Fruit fly (Drosophila melanogaster) whole organism, embryonic: ENCODE results near the gene CG4537.

Experiments
- ATbp ChIP-seq: fragments of 200-800 bp; sonication (Bioruptor generic); optimal IDR thresholded peaks from 2 replicates; lab custom pipeline; 2017; ENCODE audit warnings: missing biosample characterization, mild to moderate bottlenecking, missing genetic modification characterization, missing genetic modification reagents
- Abd-B ChIP-seq: fragments of 200-800 bp; sonication (Bioruptor generic); optimal IDR thresholded peaks from 2 replicates; lab custom pipeline; 2018; ENCODE audit warnings: missing biosample characterization, mild to moderate bottlenecking, missing genetic modification characterization, moderate library complexity
- Asciz ChIP-seq: fragments of 200-800 bp; sonication (Bioruptor generic); optimal IDR thresholded peaks from 2 replicates; lab custom pipeline; 2017; ENCODE audit warnings: missing biosample characterization, mild to moderate bottlenecking, missing genetic modification characterization, missing genetic modification reagents
- Atf6 ChIP-seq: fragments of 200-800 bp; sonication (Bioruptor generic); IDR thresholded peaks from 2 replicates; pipeline ENCODE4 v1.3.6; 2022; ENCODE audit warnings: missing biosample characterization, missing genetic modification characterization
- Awh ChIP-seq: fragments of 200-800 bp; sonication (Bioruptor generic); IDR thresholded peaks from 2 replicates; pipeline ENCODE4, ENCODE4 v1.3.6; 2022; ENCODE audit warnings: missing biosample characterization, missing genetic modification characterization
- Bgb ChIP-seq: fragments of 200-800 bp; sonication (Bioruptor generic); IDR thresholded peaks from 2 replicates; pipeline ENCODE4 v1.3.6; 2022; ENCODE audit warnings: missing biosample characterization, missing genetic modification characterization; ENCODE audit not compliant: partially characterized antibody
- CG10209 ChIP-seq: fragments of 200-800 bp; sonication (Bioruptor generic); optimal IDR thresholded peaks from 3 replicates; lab custom pipeline; 2017; ENCODE audit warnings: missing biosample characterization, mild to moderate bottlenecking, missing genetic modification characterization, missing genetic modification reagents
- CG10321 ChIP-seq: fragments of 200-800 bp; sonication (Bioruptor generic); IDR thresholded peaks from 2 replicates; pipeline ENCODE4 v1.3.6; 2022; ENCODE audit warnings: missing biosample characterization, missing genetic modification characterization
- CG10431 ChIP-seq: fragments of 200-800 bp; sonication (Bioruptor generic); optimal IDR thresholded peaks from 3 replicates; lab custom pipeline; 2018; ENCODE audit warnings: missing biosample characterization, mild to moderate bottlenecking, missing genetic modification characterization
- CG11504 ChIP-seq: fragments of 200-800 bp; sonication (Bioruptor generic); optimal IDR thresholded peaks from 3 replicates; lab custom pipeline; 2019; ENCODE audit warnings: missing biosample characterization, mild to moderate bottlenecking, missing genetic modification characterization, moderate library complexity
- CG12104 ChIP-seq: fragments of 200-800 bp; sonication (Bioruptor generic); optimal IDR thresholded peaks from 3 replicates; lab custom pipeline; 2016; ENCODE audit warnings: missing biosample characterization, missing genetic modification characterization
- CG13296 ChIP-seq: fragments of 200-800 bp; sonication (Bioruptor generic); optimal IDR thresholded peaks from 3 replicates; lab custom pipeline; 2018; ENCODE audit warnings: missing biosample characterization, mild to moderate bottlenecking, missing genetic modification characterization
- CG15696 ChIP-seq: fragments of 200-800 bp; sonication (Bioruptor generic); optimal IDR thresholded peaks from 2 replicates; lab custom pipeline; 2019; ENCODE audit warnings: missing biosample characterization, mild to moderate bottlenecking, missing genetic modification characterization, moderate library complexity
- CG16779 ChIP-seq: fragments of 200-800 bp; sonication (Bioruptor generic); IDR thresholded peaks from 2 replicates; pipeline ENCODE4 v1.3.6; 2022; ENCODE audit warnings: missing biosample characterization, missing genetic modification characterization
- CG18262 ChIP-seq: fragments of 200-800 bp; optimal IDR thresholded peaks from 3 replicates; lab custom pipeline; 2019; ENCODE audit warnings: missing biosample characterization, mild to moderate bottlenecking, missing genetic modification characterization, moderate library complexity
- CG2712 ChIP-seq: fragments of 200-800 bp; optimal IDR thresholded peaks from 3 replicates; lab custom pipeline; 2019; ENCODE audit warnings: missing biosample characterization, mild to moderate bottlenecking, missing genetic modification characterization, moderate library complexity
- CG3995 ChIP-seq: fragments of 200-800 bp; sonication (Bioruptor generic); optimal IDR thresholded peaks from 3 replicates; lab custom pipeline; 2016; ENCODE audit warnings: missing biosample characterization, missing genetic modification characterization
- CG4328 ChIP-seq: fragments of 200-800 bp; sonication (Bioruptor generic); optimal IDR thresholded peaks from 3 replicates; lab custom pipeline; 2017; ENCODE audit warnings: missing biosample characterization, missing genetic modification reagents, missing genetic modification characterization
- CG6791 ChIP-seq: fragments of 200-800 bp; sonication (Bioruptor generic); IDR thresholded peaks from 3 replicates; pipeline ENCODE4 v1.3.6; 2022; ENCODE audit warnings: missing biosample characterization, missing genetic modification characterization; ENCODE audit not compliant: partially characterized antibody
- CG7745 ChIP-seq: fragments of 200-800 bp; sonication (Bioruptor generic); optimal IDR thresholded peaks from 2 replicates; lab custom pipeline; 2018; ENCODE audit warnings: missing biosample characterization, mild to moderate bottlenecking, missing genetic modification characterization, moderate library complexity
- CG7963 ChIP-seq: fragments of 200-800 bp; sonication (Bioruptor generic); IDR thresholded peaks from 3 replicates; pipeline ENCODE4 v1.3.6; 2022; ENCODE audit warnings: missing biosample characterization, missing genetic modification characterization; ENCODE audit not compliant: partially characterized antibody
- Camta ChIP-seq: fragments of 200-800 bp; sonication (Bioruptor generic); optimal IDR thresholded peaks from 2 replicates; lab custom pipeline; 2016; ENCODE audit warnings: missing biosample characterization, missing genetic modification characterization
- CoRest ChIP-seq: fragments of 200-800 bp; sonication (Bioruptor generic); optimal IDR thresholded peaks from 3 replicates; lab custom pipeline; 2018; ENCODE audit warnings: missing biosample characterization, mild to moderate bottlenecking, missing genetic modification characterization, moderate library complexity
- D19A ChIP-seq: fragments of 200-800 bp; optimal IDR thresholded peaks from 3 replicates; lab custom pipeline; 2019; ENCODE audit warnings: missing biosample characterization, mild to moderate bottlenecking, missing genetic modification characterization, moderate library complexity
- Dll ChIP-seq: fragments of 200-800 bp; sonication (Bioruptor generic); IDR thresholded peaks from 4 replicates; pipeline ENCODE4 v1.3.6; 2022; ENCODE audit warnings: missing biosample characterization, missing genetic modification characterization; ENCODE audit not compliant: partially characterized antibody
- Hsf ChIP-seq: fragments of 200-800 bp; sonication (Bioruptor generic); optimal IDR thresholded peaks from 3 replicates; lab custom pipeline; 2016; ENCODE audit warnings: missing biosample characterization, missing genetic modification characterization
- NC2α ChIP-seq: fragments of 200-800 bp; sonication (Bioruptor generic); optimal IDR thresholded peaks from 2 replicates; lab custom pipeline; 2016; ENCODE audit warnings: missing biosample characterization, missing genetic modification characterization
- Nf-YB ChIP-seq: fragments of 200-800 bp; sonication (Bioruptor generic); optimal IDR thresholded peaks from 3 replicates; lab custom pipeline; 2019; ENCODE audit warnings: missing biosample characterization, mild to moderate bottlenecking, missing genetic modification characterization, moderate library complexity
- Oaz ChIP-seq: fragments of 200-800 bp; sonication (Bioruptor generic); IDR thresholded peaks from 2 replicates; pipeline ENCODE4 v1.3.6; 2022; ENCODE audit warnings: missing biosample characterization, missing genetic modification characterization
- Sry-δ ChIP-seq: fragments of 200-800 bp; sonication (Bioruptor generic); optimal IDR thresholded peaks from 2 replicates; lab custom pipeline; 2016; ENCODE audit warnings: missing biosample characterization, missing genetic modification characterization
- Ssrp ChIP-seq: fragments of 200-800 bp; sonication (Bioruptor generic); optimal IDR thresholded peaks from 2 replicates; lab custom pipeline; 2018; ENCODE audit warnings: missing biosample characterization, mild to moderate bottlenecking, missing genetic modification characterization, moderate library complexity
- Xrp1 ChIP-seq: fragments of 200-800 bp; sonication (Bioruptor generic); IDR thresholded peaks from 2 replicates; pipeline ENCODE4 v1.3.6; 2022; ENCODE audit warnings: missing biosample characterization, missing genetic modification characterization
- al ChIP-seq: fragments of 200-800 bp; sonication (Bioruptor generic); IDR thresholded peaks from 2 replicates; pipeline ENCODE4 v1.3.6; 2022; ENCODE audit warnings: missing biosample characterization, missing genetic modification characterization
- bsh ChIP-seq, 2 experiments: fragments of 200-800 bp; sonication (Bioruptor generic); optimal IDR thresholded peaks; 2 replicates each; lab custom pipeline; 2017 to 2018; ENCODE audit warnings: mild to moderate bottlenecking in 2 of 2, missing biosample characterization in 2 of 2, missing genetic modification characterization in 2 of 2, moderate library complexity in 1 of 2
- ci ChIP-seq: fragments of 200-800 bp; sonication (Bioruptor generic); IDR thresholded peaks from 3 replicates; pipeline ENCODE4 v1.3.6; 2022; ENCODE audit warnings: missing biosample characterization, missing genetic modification characterization
- gfzf ChIP-seq: fragments of 200-800 bp; sonication (Bioruptor generic); optimal IDR thresholded peaks from 2 replicates; lab custom pipeline; 2016; ENCODE audit warnings: missing biosample characterization, mild to moderate bottlenecking, missing genetic modification characterization, moderate library complexity
- grn ChIP-seq: fragments of 200-800 bp; sonication (Bioruptor generic); optimal IDR thresholded peaks from 3 replicates; lab custom pipeline; 2017; ENCODE audit warnings: missing biosample characterization, missing genetic modification characterization
- ham ChIP-seq: fragments of 200-800 bp; sonication (Bioruptor generic); IDR thresholded peaks from 2 replicates; pipeline ENCODE4 v1.3.6; 2022; ENCODE audit warnings: missing biosample characterization, missing genetic modification characterization
- insv ChIP-seq, 2 experiments: fragments of 200-800 bp; sonication (Bioruptor generic); optimal IDR thresholded peaks; 3 replicates each; lab custom pipeline; 2016 to 2018; ENCODE audit warnings: missing biosample characterization in 2 of 2, missing genetic modification characterization in 2 of 2
- jing ChIP-seq: fragments of 200-800 bp; sonication (Bioruptor generic); optimal IDR thresholded peaks from 2 replicates; lab custom pipeline; 2018; ENCODE audit warnings: missing biosample characterization, mild to moderate bottlenecking, missing genetic modification characterization
- lola ChIP-seq, 3 experiments: fragments of >200 bp in 2 of 3; fragments of 200-800 bp in 1 of 3; sonication (Bioruptor generic) in 1 of 3; optimal IDR thresholded peaks; 2 replicates each; lab custom pipeline; 2017 to 2019; ENCODE audit warnings: missing biosample characterization in 3 of 3, missing genetic modification characterization in 3 of 3, mild to moderate bottlenecking in 1 of 3, moderate library complexity in 1 of 3
- phol ChIP-seq: fragments of 200-800 bp; sonication (Bioruptor generic); optimal IDR thresholded peaks from 3 replicates; lab custom pipeline; 2018; ENCODE audit warnings: missing biosample characterization, mild to moderate bottlenecking, missing genetic modification characterization, moderate library complexity
- rib ChIP-seq: fragments of 200-800 bp; sonication (Bioruptor generic); IDR thresholded peaks from 2 replicates; pipeline ENCODE4 v1.3.6; 2022; ENCODE audit warnings: missing biosample characterization, missing genetic modification characterization
- sim ChIP-seq: fragments of 200-800 bp; sonication (Bioruptor generic); IDR thresholded peaks from 2 replicates; pipeline ENCODE4 v1.3.6; 2022; ENCODE audit warnings: missing biosample characterization, missing genetic modification characterization
- slbo ChIP-seq: fragments of 200-800 bp; sonication (Bioruptor generic); IDR thresholded peaks from 2 replicates; pipeline ENCODE4 v1.3.6; 2022; ENCODE audit warnings: missing biosample characterization, missing genetic modification characterization
- slp2 ChIP-seq: fragments of 200-800 bp; sonication (Bioruptor generic); optimal IDR thresholded peaks from 2 replicates; lab custom pipeline; 2016; ENCODE audit warnings: missing biosample characterization, missing genetic modification characterization
- stc ChIP-seq: fragments of 200-800 bp; sonication (Bioruptor generic); IDR thresholded peaks from 2 replicates; pipeline ENCODE4 v1.3.6; 2022; ENCODE audit warnings: missing biosample characterization, missing genetic modification characterization
- stwl ChIP-seq: fragments of 200-800 bp; sonication (Bioruptor generic); optimal IDR thresholded peaks from 3 replicates; lab custom pipeline; 2018; ENCODE audit warnings: missing biosample characterization, mild to moderate bottlenecking, missing genetic modification characterization, moderate library complexity
- tup ChIP-seq: fragments of 200-800 bp; sonication (Bioruptor generic); optimal IDR thresholded peaks from 2 replicates; lab custom pipeline; 2016; ENCODE audit warnings: missing biosample characterization, mild to moderate bottlenecking, missing genetic modification characterization, moderate library complexity
- zen ChIP-seq: fragments of 200-800 bp; sonication (Bioruptor generic); optimal IDR thresholded peaks from 3 replicates; lab custom pipeline; 2018; ENCODE audit warnings: missing biosample characterization, mild to moderate bottlenecking, missing genetic modification characterization, moderate library complexity

CG4537 gene

dm6 chr2L:9908468-9908967 is 17.8 kb downstream of the CG4537 start, which contains the start of gene CG13124 (continued):
- TF ChIP-seq CG12104 (GFP tag; lab: Kevin White, UChicago) (no peak), Dll (no peak), Awh (no peak), Xrp1 (GFP tag; lab: Robert Waterston, UW) (peak; percentile 38; the same call in 1 of the 2 replicates), CoRest (tag; lab: Kevin White, UChicago) (no peak), CG10431 (GFP tag; lab: Kevin White, UChicago) (no peak), Asciz (GFP tag; lab: Kevin White, UChicago) (no peak), CG10209 (GFP tag; lab: Kevin White, UChicago) (no peak), sim (GFP tag; lab: Robert Waterston, UW) (no peak), bsh (GFP tag; optimal IDR thresholded peaks at IDR 0.05; lab: Kevin White, UChicago) (no peak), Camta (no peak), NC2α (GFP tag; lab: Kevin White, UChicago) (no peak), Abd-B (GFP tag; lab: Kevin White, UChicago) (no peak), ci (GFP tag; lab: Robert Waterston, UW) (peak; percentile 66; the same call in 2 of the 3 replicates), zen (no peak), phol (tag; lab: Kevin White, UChicago) (no peak), CG10321 (GFP tag; lab: Robert Waterston, UW) (no peak), Ssrp (tag; lab: Kevin White, UChicago) (no peak), CG13296 (peak; percentile 3), lola (GFP tag; optimal IDR thresholded peaks at IDR 0.05; lab: Kevin White, UChicago) (no peak), jing (GFP tag; lab: Kevin White, UChicago) (no peak), Hsf (GFP tag; lab: Kevin White, UChicago) (no peak), D19A (no peak), CG6791 (GFP tag; lab: Robert Waterston, UW) (no peak), CG18262 (tag; lab: Kevin White, UChicago) (no peak), gfzf (GFP tag; lab: Kevin White, UChicago) (no peak), Oaz (GFP tag; lab: Robert Waterston, UW) (no peak), al (no peak), CG7963 (GFP tag; lab: Robert Waterston, UW) (no peak), insv (GFP tag; optimal IDR thresholded peaks at IDR 0.05; lab: Kevin White, UChicago) (no peak), CG15696 (tag; lab: Kevin White, UChicago) (no peak), ham (GFP tag; lab: Robert Waterston, UW) (no peak), slp2 (no peak), CG2712 (tag; lab: Kevin White, UChicago) (no peak), CG7745 (no peak), CG16779 (no peak), Nf-YB (no peak), CG4328 (no peak), rib (GFP tag; lab: Robert Waterston, UW) (peak; percentile 56; the same call in 1 of the 2 replicates), Bgb (GFP tag; lab: Robert Waterston, UW) (0 out of 2 replicates have a peak, but pooled peaks have one; percentile 16), CG11504 (peak; percentile 5), stwl (no peak), ATbp (GFP tag; lab: Kevin White, UChicago) (peak; percentile 16), tup (GFP tag; lab: Kevin White, UChicago) (no peak), Atf6 (GFP tag; lab: Robert Waterston, UW) (peak; percentile 59), Sry-δ (GFP tag; lab: Kevin White, UChicago) (no peak), stc (GFP tag; lab: Robert Waterston, UW) (no peak), slbo (GFP tag; lab: Robert Waterston, UW) (peak; percentile 49; the same call in 1 of the 2 replicates), CG3995 (peak; percentile 22), grn (GFP tag; lab: Kevin White, UChicago) (no peak)
